Fruit fly (Drosophila melanogaster) whole organism, wandering third instar larva: Measurements from ENCODE around the gene Zip88E.

ENCODE experiments used
- Abd-B ChIP-seq: fragments of >200 bp; optimal IDR thresholded peaks from 2 replicates; lab custom pipeline; 2017; ENCODE audit warnings: missing biosample characterization, missing genetic modification characterization
- CG9705 ChIP-seq: fragments of 200-800 bp; sonication (Bioruptor generic); optimal IDR thresholded peaks from 2 replicates; lab custom pipeline; 2018; ENCODE audit warnings: missing biosample characterization, mild to moderate bottlenecking, missing genetic modification characterization
- CrebA ChIP-seq: fragments of 200-800 bp; sonication (Bioruptor generic); optimal IDR thresholded peaks from 2 replicates; lab custom pipeline; 2016; ENCODE audit warnings: missing biosample characterization, mild to moderate bottlenecking, missing genetic modification characterization, borderline replicate concordance
- Dfd ChIP-seq: fragments of >200 bp; optimal IDR thresholded peaks from 2 replicates; lab custom pipeline; 2017; ENCODE audit warnings: missing biosample characterization, missing genetic modification characterization
- Dif ChIP-seq: fragments of 200-275, 200-300 bp; sonication (Bioruptor generic); optimal IDR thresholded peaks from 2 replicates; lab custom pipeline; 2018; ENCODE audit warnings: missing biosample characterization, missing genetic modification characterization; ENCODE audit not compliant: partially characterized antibody
- GATAd ChIP-seq: sonication (Bioruptor generic); optimal IDR thresholded peaks from 2 replicates; lab custom pipeline; 2016; ENCODE audit warnings: missing biosample characterization, missing genetic modification characterization
- HLH106 ChIP-seq: fragments of 200-800 bp; optimal IDR thresholded peaks from 3 replicates; lab custom pipeline; 2019; ENCODE audit warnings: missing biosample characterization, mild to moderate bottlenecking, missing genetic modification characterization, moderate library complexity
- Hr78 ChIP-seq: fragments of >200 bp; optimal IDR thresholded peaks from 2 replicates; lab custom pipeline; 2017; ENCODE audit warnings: missing biosample characterization, missing genetic modification characterization
- Hr83 ChIP-seq: fragments of 200-300 bp; sonication (Bioruptor generic); optimal IDR thresholded peaks from 2 replicates; lab custom pipeline; 2016; ENCODE audit warnings: missing biosample characterization, mild to moderate bottlenecking, missing genetic modification characterization, moderate library complexity; ENCODE audit not compliant: poor library complexity, severe bottlenecking
- Jra ChIP-seq: sonication (Bioruptor generic); optimal IDR thresholded peaks from 2 replicates; lab custom pipeline; 2016; ENCODE audit warnings: missing biosample characterization, missing genetic modification characterization
- Myc ChIP-seq: fragments of >200 bp; optimal IDR thresholded peaks from 2 replicates; lab custom pipeline; 2017
- N ChIP-seq: fragments of >200 bp; optimal IDR thresholded peaks from 2 replicates; lab custom pipeline; 2018; ENCODE audit warnings: missing biosample characterization, missing external identifiers, missing genetic modification characterization
- OdsH ChIP-seq: fragments of 200-800 bp; sonication (Bioruptor generic); optimal IDR thresholded peaks from 2 replicates; lab custom pipeline; 2016; ENCODE audit warnings: missing biosample characterization, mild to moderate bottlenecking, missing genetic modification characterization
- Sp1 ChIP-seq: fragments of 200-800 bp; sonication (Bioruptor generic); optimal IDR thresholded peaks from 3 replicates; lab custom pipeline; 2019; ENCODE audit warnings: missing biosample characterization, mild to moderate bottlenecking, missing genetic modification characterization, moderate library complexity
- Vsx2 ChIP-seq: fragments of 200-300, 225-300 bp; sonication (Bioruptor generic); optimal IDR thresholded peaks from 2 replicates; lab custom pipeline; 2018; ENCODE audit warnings: missing biosample characterization, missing genetic modification characterization; ENCODE audit not compliant: partially characterized antibody
- br ChIP-seq: fragments of 200-800 bp; sonication (Bioruptor generic); optimal IDR thresholded peaks from 2 replicates; lab custom pipeline; 2016; ENCODE audit warnings: missing biosample characterization, missing genetic modification characterization
- dl ChIP-seq, 2 experiments: fragments of 175-275, 200-275 bp in 1 of 2; fragments of 200-275 bp in 1 of 2; sonication (Bioruptor generic); optimal IDR thresholded peaks; lab custom pipeline; 2018; ENCODE audit warnings: mild to moderate bottlenecking in 2 of 2, missing biosample characterization in 2 of 2, missing genetic modification characterization in 2 of 2, moderate library complexity in 2 of 2; ENCODE audit not compliant: partially characterized antibody in 2 of 2, insufficient read depth in 1 of 2
- ey ChIP-seq: fragments of 200-800 bp; sonication (Bioruptor generic); optimal IDR thresholded peaks from 2 replicates; lab custom pipeline; 2016; ENCODE audit warnings: missing biosample characterization, missing genetic modification characterization
- foxo ChIP-seq, 2 experiments: fragments of 200-800 bp; sonication (Bioruptor generic); optimal IDR thresholded peaks; 2 replicates in 1 of 2; 3 replicates in 1 of 2; lab custom pipeline; 2016 to 2017; ENCODE audit warnings: missing biosample characterization in 2 of 2, missing genetic modification characterization in 2 of 2
- fru ChIP-seq: fragments of 200-800 bp; sonication (Bioruptor generic); optimal IDR thresholded peaks from 3 replicates; lab custom pipeline; 2016; ENCODE audit warnings: missing biosample characterization, mild to moderate bottlenecking, missing genetic modification characterization
- h ChIP-seq: fragments of 200-800 bp; sonication (Bioruptor generic); optimal IDR thresholded peaks from 3 replicates; lab custom pipeline; 2016; ENCODE audit warnings: missing biosample characterization, mild to moderate bottlenecking, missing genetic modification characterization
- jim ChIP-seq: fragments of 175-275, 200-325 bp; sonication (Bioruptor generic); optimal IDR thresholded peaks from 2 replicates; lab custom pipeline; 2016; ENCODE audit warnings: missing biosample characterization, mild to moderate bottlenecking, missing genetic modification characterization
- pan ChIP-seq: fragments of >200 bp; optimal IDR thresholded peaks from 2 replicates; lab custom pipeline; 2017
- psq ChIP-seq: fragments of 200-800 bp; sonication (Bioruptor generic); optimal IDR thresholded peaks from 3 replicates; lab custom pipeline; 2017; ENCODE audit warnings: missing biosample characterization, mild to moderate bottlenecking, missing genetic modification characterization, moderate library complexity
- rgr ChIP-seq: fragments of 200-800 bp; sonication (Bioruptor generic); optimal IDR thresholded peaks from 3 replicates; lab custom pipeline; 2016; ENCODE audit warnings: missing biosample characterization, mild to moderate bottlenecking, missing genetic modification characterization
- sage ChIP-seq: fragments of 200-800 bp; sonication (Bioruptor generic); optimal IDR thresholded peaks from 2 replicates; lab custom pipeline; 2016; ENCODE audit warnings: missing biosample characterization, mild to moderate bottlenecking, missing genetic modification characterization
- tai ChIP-seq: sonication (Bioruptor generic); optimal IDR thresholded peaks from 2 replicates; lab custom pipeline; 2016; ENCODE audit warnings: missing biosample characterization, missing genetic modification characterization
- usp ChIP-seq: fragments of >200 bp; optimal IDR thresholded peaks from 2 replicates; lab custom pipeline; 2017; ENCODE audit warnings: missing biosample characterization, missing genetic modification characterization
- woc ChIP-seq: sonication (Bioruptor generic); optimal IDR thresholded peaks from 2 replicates; lab custom pipeline; 2016; ENCODE audit warnings: missing biosample characterization, mild to moderate bottlenecking, missing genetic modification characterization

The Zip88E gene

DNA sequence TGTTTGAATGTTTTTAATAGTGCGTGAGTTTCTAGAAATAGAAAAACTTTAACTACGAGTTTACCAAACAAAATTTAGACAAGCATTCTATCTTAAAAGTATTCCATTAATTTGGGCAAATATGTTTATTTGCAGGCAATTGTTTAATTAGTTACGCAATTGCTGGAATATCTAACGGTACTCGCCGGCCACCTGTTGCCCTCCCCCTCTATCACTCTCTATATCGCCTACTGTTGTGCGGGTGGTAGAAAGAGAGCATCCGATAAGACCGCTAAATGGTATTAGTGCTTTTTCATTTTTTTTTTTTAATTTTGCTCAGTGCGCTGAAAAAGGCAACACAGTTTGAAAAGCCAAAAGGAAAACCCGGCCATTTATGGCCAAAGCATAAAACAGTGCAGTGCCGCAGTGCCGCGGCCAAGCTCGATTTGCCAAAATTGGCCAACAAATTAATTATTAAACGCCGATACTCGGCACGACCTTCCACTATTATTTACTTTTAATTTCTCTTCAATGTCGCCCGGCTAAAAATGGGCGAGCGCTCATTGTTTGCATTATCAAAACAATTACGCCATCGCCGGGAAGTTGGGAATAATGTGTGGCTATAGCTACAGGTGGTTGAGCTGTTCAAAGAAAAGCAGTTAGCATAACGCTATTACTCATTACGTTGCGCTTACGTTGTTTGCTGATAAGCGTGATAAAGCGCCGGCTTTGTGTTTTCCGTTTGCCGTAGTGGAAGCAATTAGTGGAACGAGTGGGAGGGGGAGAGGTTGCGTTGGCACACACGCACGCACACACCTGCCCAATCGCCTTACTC is 21.6 kb downstream of the Zip88E start:
- TF ChIP-seq Vsx2 (GFP tag; lab: Kevin White, UChicago): no peak
- no peak for TF ChIP-seq jim
- no peak for TF ChIP-seq ey (GFP tag; lab: Kevin White, UChicago)
- no peak for TF ChIP-seq GATAd (GFP tag; lab: Kevin White, UChicago)
- TF ChIP-seq Sp1 (GFP tag; lab: Kevin White, UChicago): no peak
- TF ChIP-seq HLH106 (tag; lab: Kevin White, UChicago): no peak
- TF ChIP-seq Abd-B (GFP tag; lab: Kevin White, UChicago): no peak

DNA sequence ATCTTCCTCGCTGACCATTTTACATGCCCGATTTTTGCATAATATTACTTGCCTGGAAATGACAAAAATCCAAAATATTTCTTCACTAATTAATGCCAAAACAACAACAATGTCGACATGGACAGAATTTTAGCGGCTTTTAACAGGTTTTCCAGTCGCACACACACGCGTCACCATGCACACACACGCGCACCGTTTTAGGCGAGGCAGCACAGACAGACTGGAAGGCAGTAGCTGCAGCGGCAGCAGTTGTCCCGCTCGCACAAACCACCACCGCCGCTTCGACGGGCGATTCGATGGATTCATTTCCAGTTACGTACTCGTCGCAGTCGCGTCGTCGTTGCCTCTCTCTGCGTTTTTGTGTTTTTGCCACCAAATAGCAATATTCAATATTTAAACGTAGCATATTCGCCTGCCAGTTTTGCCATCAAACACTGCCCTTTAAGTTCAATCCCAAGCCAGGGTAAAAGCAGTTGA is 22.2 kb downstream of the Zip88E start, which contains the start of gene CG45218:
CG45218 (minus strand) TSS at position 158 of the 477 bp plus-strand sequence.
- peak in 1 of 2 experiments; percentile 7 for TF ChIP-seq dl (GFP tag; optimal IDR thresholded peaks at IDR 0.05; lab: Kevin White, UChicago; ENCODE audit: insufficient read depth in 1 of 2, partially characterized antibody in 2 of 2)
- TF ChIP-seq Sp1 (GFP tag; lab: Kevin White, UChicago): no peak
- no peak for TF ChIP-seq Abd-B (GFP tag; lab: Kevin White, UChicago)
- no peak for TF ChIP-seq Hr78 (GFP tag; lab: Kevin White, UChicago)
- peak; percentile 21 for TF ChIP-seq Vsx2 (GFP tag; lab: Kevin White, UChicago)
- peak; percentile 68 for TF ChIP-seq Dif (GFP tag; lab: Kevin White, UChicago)
- TF ChIP-seq GATAd (GFP tag; lab: Kevin White, UChicago): no peak
- TF ChIP-seq CG9705: no peak
- peak; percentile 55 for TF ChIP-seq Jra (GFP tag; lab: Kevin White, UChicago)
- TF ChIP-seq jim: no peak
- TF ChIP-seq foxo (GFP tag; optimal IDR thresholded peaks at IDR 0.05; lab: Kevin White, UChicago): peak in 1 of 2 experiments; percentile 23
- TF ChIP-seq OdsH: peak; percentile 19
- no peak for TF ChIP-seq sage
- peak; percentile 78 for TF ChIP-seq Hr83
- peak; percentile 46 for TF ChIP-seq br (GFP tag; lab: Kevin White, UChicago)
- peak; percentile 68 for TF ChIP-seq h (GFP tag; lab: Kevin White, UChicago)
- TF ChIP-seq N: peak; percentile 45
- no peak for TF ChIP-seq Dfd (GFP tag; lab: Kevin White, UChicago)

DNA sequence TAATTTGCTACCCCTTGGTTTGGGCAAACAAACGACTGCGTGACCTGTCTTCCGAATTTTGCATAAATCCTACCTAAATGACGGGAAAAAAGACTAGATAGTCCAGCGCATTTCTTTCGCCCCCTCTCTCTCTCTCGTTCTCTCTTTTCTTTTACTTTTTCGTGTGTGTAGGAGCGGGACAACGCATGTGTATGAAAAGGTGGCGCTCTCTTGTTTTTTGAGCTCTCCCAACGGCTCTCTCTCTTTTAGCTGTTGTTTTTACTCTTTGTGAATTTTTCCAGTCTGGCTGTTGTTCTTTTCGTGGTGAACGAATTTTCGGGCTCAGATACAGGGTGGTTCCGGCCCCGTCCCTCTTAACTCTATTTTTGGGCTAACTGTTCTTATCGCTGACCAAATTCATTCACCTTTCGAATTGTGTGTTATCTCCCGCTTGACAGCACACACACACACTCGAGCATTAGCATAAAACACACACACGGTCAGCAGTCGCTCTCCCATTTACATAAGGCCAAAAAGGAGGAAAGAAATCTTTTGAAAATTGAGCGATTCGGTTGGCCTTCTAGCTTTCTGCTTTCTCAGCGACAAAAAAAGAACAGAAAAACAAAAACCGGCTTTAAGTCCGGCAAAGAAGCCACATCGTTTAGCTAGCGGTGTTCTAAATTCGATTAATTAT is 23.2 kb downstream of the Zip88E start:
- TF ChIP-seq CG9705 (no peak), fru (GFP tag; lab: Kevin White, UChicago) (no peak), woc (GFP tag; lab: Kevin White, UChicago) (no peak), Dfd (GFP tag; lab: Kevin White, UChicago) (no peak), tai (GFP tag; lab: Kevin White, UChicago) (no peak), Vsx2 (GFP tag; lab: Kevin White, UChicago) (peak; percentile 70), ey (GFP tag; lab: Kevin White, UChicago) (no peak), Sp1 (GFP tag; lab: Kevin White, UChicago) (peak; percentile 34), CrebA (GFP tag; lab: Kevin White, UChicago) (no peak), OdsH (peak; percentile 32), Hr78 (GFP tag; lab: Kevin White, UChicago) (no peak), Dif (GFP tag; lab: Kevin White, UChicago) (peak; percentile 90), pan (lab: Kevin White, UChicago) (no peak), Myc (lab: Kevin White, UChicago) (no peak), usp (GFP tag; lab: Kevin White, UChicago) (no peak), psq (GFP tag; lab: Kevin White, UChicago) (peak; percentile 64), rgr (GFP tag; lab: Kevin White, UChicago) (peak; percentile 8), jim (no peak), foxo (GFP tag; optimal IDR thresholded peaks at IDR 0.05; lab: Kevin White, UChicago) (no peak), h (GFP tag; lab: Kevin White, UChicago) (peak; percentile 24), dl (GFP tag; optimal IDR thresholded peaks at IDR 0.05; lab: Kevin White, UChicago; ENCODE audit: insufficient read depth in 1 of 2, partially characterized antibody in 2 of 2) (peak; percentile 86 to 92)
